Fruit fly (Drosophila melanogaster) whole organism, wandering third instar larva: ENCODE measurements around the gene CG7201.

ENCODE experiments used
- Abd-B ChIP-seq: fragments of >200 bp; optimal IDR thresholded peaks from 2 replicates; lab custom pipeline; 2017; ENCODE audit warnings: missing biosample characterization, missing genetic modification characterization
- CG32264 ChIP-seq: fragments of 200-800 bp; sonication (Bioruptor generic); optimal IDR thresholded peaks from 2 replicates; lab custom pipeline; 2016; ENCODE audit warnings: missing biosample characterization, missing genetic modification characterization
- CrebA ChIP-seq: fragments of 200-800 bp; sonication (Bioruptor generic); optimal IDR thresholded peaks from 2 replicates; lab custom pipeline; 2016; ENCODE audit warnings: missing biosample characterization, mild to moderate bottlenecking, missing genetic modification characterization, borderline replicate concordance
- Dfd ChIP-seq: fragments of >200 bp; optimal IDR thresholded peaks from 2 replicates; lab custom pipeline; 2017; ENCODE audit warnings: missing biosample characterization, missing genetic modification characterization
- Dif ChIP-seq: fragments of 200-275, 200-300 bp; sonication (Bioruptor generic); optimal IDR thresholded peaks from 2 replicates; lab custom pipeline; 2018; ENCODE audit warnings: missing biosample characterization, missing genetic modification characterization; ENCODE audit not compliant: partially characterized antibody
- GATAd ChIP-seq: sonication (Bioruptor generic); optimal IDR thresholded peaks from 2 replicates; lab custom pipeline; 2016; ENCODE audit warnings: missing biosample characterization, missing genetic modification characterization
- HLH106 ChIP-seq: fragments of 200-800 bp; optimal IDR thresholded peaks from 3 replicates; lab custom pipeline; 2019; ENCODE audit warnings: missing biosample characterization, mild to moderate bottlenecking, missing genetic modification characterization, moderate library complexity
- Hnf4 ChIP-seq: fragments of 200-800 bp; sonication (Bioruptor generic); optimal IDR thresholded peaks from 2 replicates; lab custom pipeline; 2016; ENCODE audit warnings: missing biosample characterization, mild to moderate bottlenecking, missing genetic modification characterization
- Hr78 ChIP-seq: fragments of >200 bp; optimal IDR thresholded peaks from 2 replicates; lab custom pipeline; 2017; ENCODE audit warnings: missing biosample characterization, missing genetic modification characterization
- Hr83 ChIP-seq: fragments of 200-300 bp; sonication (Bioruptor generic); optimal IDR thresholded peaks from 2 replicates; lab custom pipeline; 2016; ENCODE audit warnings: missing biosample characterization, mild to moderate bottlenecking, missing genetic modification characterization, moderate library complexity; ENCODE audit not compliant: poor library complexity, severe bottlenecking
- Jra ChIP-seq: sonication (Bioruptor generic); optimal IDR thresholded peaks from 2 replicates; lab custom pipeline; 2016; ENCODE audit warnings: missing biosample characterization, missing genetic modification characterization
- Myc ChIP-seq: fragments of >200 bp; optimal IDR thresholded peaks from 2 replicates; lab custom pipeline; 2017
- N ChIP-seq: fragments of >200 bp; optimal IDR thresholded peaks from 2 replicates; lab custom pipeline; 2018; ENCODE audit warnings: missing biosample characterization, missing external identifiers, missing genetic modification characterization
- OdsH ChIP-seq: fragments of 200-800 bp; sonication (Bioruptor generic); optimal IDR thresholded peaks from 2 replicates; lab custom pipeline; 2016; ENCODE audit warnings: missing biosample characterization, mild to moderate bottlenecking, missing genetic modification characterization
- Rel ChIP-seq, 2 experiments: fragments of 200-800 bp; sonication (Bioruptor generic) in 1 of 2; optimal IDR thresholded peaks; 2 replicates in 1 of 2; 3 replicates in 1 of 2; lab custom pipeline; 2016 to 2019; ENCODE audit warnings: mild to moderate bottlenecking in 2 of 2, missing biosample characterization in 2 of 2, missing genetic modification characterization in 2 of 2, moderate library complexity in 1 of 2
- Sp1 ChIP-seq: fragments of 200-800 bp; sonication (Bioruptor generic); optimal IDR thresholded peaks from 3 replicates; lab custom pipeline; 2019; ENCODE audit warnings: missing biosample characterization, mild to moderate bottlenecking, missing genetic modification characterization, moderate library complexity
- Vsx2 ChIP-seq: fragments of 200-300, 225-300 bp; sonication (Bioruptor generic); optimal IDR thresholded peaks from 2 replicates; lab custom pipeline; 2018; ENCODE audit warnings: missing biosample characterization, missing genetic modification characterization; ENCODE audit not compliant: partially characterized antibody
- br ChIP-seq: fragments of 200-800 bp; sonication (Bioruptor generic); optimal IDR thresholded peaks from 2 replicates; lab custom pipeline; 2016; ENCODE audit warnings: missing biosample characterization, missing genetic modification characterization
- brk ChIP-seq: fragments of 200-800 bp; sonication (Bioruptor generic); optimal IDR thresholded peaks from 2 replicates; lab custom pipeline; 2016; ENCODE audit warnings: missing biosample characterization, mild to moderate bottlenecking, missing genetic modification characterization
- dl ChIP-seq, 2 experiments: fragments of 175-275, 200-275 bp in 1 of 2; fragments of 200-275 bp in 1 of 2; sonication (Bioruptor generic); optimal IDR thresholded peaks; lab custom pipeline; 2018; ENCODE audit warnings: mild to moderate bottlenecking in 2 of 2, missing biosample characterization in 2 of 2, missing genetic modification characterization in 2 of 2, moderate library complexity in 2 of 2; ENCODE audit not compliant: partially characterized antibody in 2 of 2, insufficient read depth in 1 of 2
- dmrt93B ChIP-seq: fragments of 200-800 bp; sonication (Bioruptor generic); optimal IDR thresholded peaks from 2 replicates; lab custom pipeline; 2018; ENCODE audit warnings: missing biosample characterization, mild to moderate bottlenecking, missing genetic modification characterization
- dsf ChIP-seq: sonication (Bioruptor generic); optimal IDR thresholded peaks from 2 replicates; lab custom pipeline; 2016; ENCODE audit warnings: missing biosample characterization, missing genetic modification characterization, borderline replicate concordance
- ey ChIP-seq: fragments of 200-800 bp; sonication (Bioruptor generic); optimal IDR thresholded peaks from 2 replicates; lab custom pipeline; 2016; ENCODE audit warnings: missing biosample characterization, missing genetic modification characterization
- fru ChIP-seq: fragments of 200-800 bp; sonication (Bioruptor generic); optimal IDR thresholded peaks from 3 replicates; lab custom pipeline; 2016; ENCODE audit warnings: missing biosample characterization, mild to moderate bottlenecking, missing genetic modification characterization
- h ChIP-seq: fragments of 200-800 bp; sonication (Bioruptor generic); optimal IDR thresholded peaks from 3 replicates; lab custom pipeline; 2016; ENCODE audit warnings: missing biosample characterization, mild to moderate bottlenecking, missing genetic modification characterization
- lola ChIP-seq: fragments of >200 bp; optimal IDR thresholded peaks from 2 replicates; lab custom pipeline; 2017; ENCODE audit warnings: missing biosample characterization, missing genetic modification characterization
- pan ChIP-seq: fragments of >200 bp; optimal IDR thresholded peaks from 2 replicates; lab custom pipeline; 2017
- psq ChIP-seq: fragments of 200-800 bp; sonication (Bioruptor generic); optimal IDR thresholded peaks from 3 replicates; lab custom pipeline; 2017; ENCODE audit warnings: missing biosample characterization, mild to moderate bottlenecking, missing genetic modification characterization, moderate library complexity
- sv ChIP-seq: fragments of 200-800 bp; sonication (Bioruptor generic); optimal IDR thresholded peaks from 3 replicates; lab custom pipeline; 2016; ENCODE audit warnings: missing biosample characterization, missing genetic modification characterization
- tai ChIP-seq: sonication (Bioruptor generic); optimal IDR thresholded peaks from 2 replicates; lab custom pipeline; 2016; ENCODE audit warnings: missing biosample characterization, missing genetic modification characterization
- usp ChIP-seq: fragments of >200 bp; optimal IDR thresholded peaks from 2 replicates; lab custom pipeline; 2017; ENCODE audit warnings: missing biosample characterization, missing genetic modification characterization
- woc ChIP-seq: sonication (Bioruptor generic); optimal IDR thresholded peaks from 2 replicates; lab custom pipeline; 2016; ENCODE audit warnings: missing biosample characterization, mild to moderate bottlenecking, missing genetic modification characterization

Gene CG7201

dm6 chr3L:8336372-8336771 is 41.2 kb upstream of the CG7201 start, which contains the start of gene Cpr66Cb:
Gene Cpr66Cb (plus strand): TSS chr3L:8336672.
- TF ChIP-seq pan (lab: Kevin White, UChicago): no peak
- TF ChIP-seq OdsH: no peak
- TF ChIP-seq tai: no peak
- TF ChIP-seq woc: no peak
- TF ChIP-seq HLH106 (tag; lab: Kevin White, UChicago): no peak
- TF ChIP-seq dmrt93B (GFP tag; lab: Kevin White, UChicago): no peak
- TF ChIP-seq lola (GFP tag; lab: Kevin White, UChicago): no peak
- no peak for TF ChIP-seq Vsx2 (GFP tag; lab: Kevin White, UChicago)

dm6 chr3L:8334338-8334737 is 39.2 kb upstream of the CG7201 start:
- no peak for TF ChIP-seq usp
- TF ChIP-seq Hnf4 (GFP tag; lab: Kevin White, UChicago): no peak
- no peak for TF ChIP-seq Hr83 (GFP tag; lab: Kevin White, UChicago)
- TF ChIP-seq h: no peak
- TF ChIP-seq brk: no peak
- no peak for TF ChIP-seq Jra
- no peak for TF ChIP-seq sv (GFP tag; lab: Kevin White, UChicago)
- TF ChIP-seq GATAd (GFP tag; lab: Kevin White, UChicago): no peak
- no peak for TF ChIP-seq CrebA (GFP tag; lab: Kevin White, UChicago)
- no peak for TF ChIP-seq HLH106 (tag; lab: Kevin White, UChicago)
- TF ChIP-seq dsf: no peak
- TF ChIP-seq Hr78: no peak
- TF ChIP-seq br: no peak
- TF ChIP-seq fru: no peak
- TF ChIP-seq Dfd (GFP tag; lab: Kevin White, UChicago): no peak
- TF ChIP-seq pan (lab: Kevin White, UChicago): no peak
- TF ChIP-seq Dif (GFP tag; lab: Kevin White, UChicago): no peak

DNA sequence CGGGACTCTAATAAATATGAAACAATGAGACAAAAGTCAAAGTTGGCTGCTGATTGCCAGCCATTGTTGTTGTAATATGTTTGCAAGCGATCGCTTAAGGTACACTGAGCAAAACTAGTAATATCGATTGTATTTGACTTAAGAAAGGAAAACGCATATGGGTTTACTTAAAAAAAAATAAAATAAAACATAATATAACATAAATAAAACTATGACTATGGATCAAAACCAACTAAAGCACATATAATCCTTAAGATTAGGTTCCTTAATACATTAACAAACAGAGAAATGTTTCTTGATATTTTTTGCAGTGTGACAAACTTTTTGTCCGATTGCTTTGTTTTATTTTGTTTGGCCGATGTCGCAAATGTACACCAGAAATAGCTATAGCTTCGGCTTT is 38.4 kb upstream of the CG7201 start:
- TF ChIP-seq dl (GFP tag; optimal IDR thresholded peaks at IDR 0.05; lab: Kevin White, UChicago; ENCODE audit: insufficient read depth in 1 of 2, partially characterized antibody in 2 of 2) (no peak), Dif (GFP tag; lab: Kevin White, UChicago) (no peak)

DNA sequence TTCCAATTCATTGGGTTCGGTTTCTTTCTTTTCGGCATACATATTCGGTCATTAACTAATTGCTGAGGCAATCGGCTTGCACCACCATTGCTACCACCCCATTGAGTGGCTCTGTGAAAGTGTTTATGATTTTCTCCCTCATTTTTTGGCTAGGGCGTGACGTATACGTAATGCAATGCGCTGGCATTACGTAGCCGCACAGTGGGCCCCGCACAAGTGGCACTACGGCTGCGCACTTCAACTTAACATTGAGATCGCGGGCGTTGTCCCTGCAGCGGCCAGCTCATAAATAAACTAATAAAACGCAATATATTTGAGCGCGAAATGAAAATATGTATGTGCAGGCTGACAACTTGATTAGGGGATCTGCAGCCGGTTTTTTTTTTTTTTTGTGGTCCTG is 36.3 kb upstream of the CG7201 start:
- TF ChIP-seq Dfd (GFP tag; lab: Kevin White, UChicago): no peak
- no peak for TF ChIP-seq CG32264
- TF ChIP-seq dmrt93B (GFP tag; lab: Kevin White, UChicago): no peak
- TF ChIP-seq fru: no peak
- TF ChIP-seq Abd-B (GFP tag; lab: Kevin White, UChicago): no peak
- no peak for TF ChIP-seq dsf
- TF ChIP-seq Rel (GFP tag; optimal IDR thresholded peaks at IDR 0.05; lab: Kevin White, UChicago): no peak
- no peak for TF ChIP-seq Rel (tag; optimal IDR thresholded peaks at IDR 0.05; lab: Kevin White, UChicago)
- no peak for TF ChIP-seq Hr78
- no peak for TF ChIP-seq Sp1
- TF ChIP-seq, all 38 proteins: peak for 0

- TF ChIP-seq psq (GFP tag; lab: Kevin White, UChicago): no peak
- TF ChIP-seq tai: no peak
- no peak for TF ChIP-seq Hr83 (GFP tag; lab: Kevin White, UChicago)
- TF ChIP-seq Dif (GFP tag; lab: Kevin White, UChicago): peak; percentile 54
- no peak for TF ChIP-seq Hnf4 (GFP tag; lab: Kevin White, UChicago)
- TF ChIP-seq Myc (lab: Kevin White, UChicago): peak; percentile 96
- peak; percentile 79 for TF ChIP-seq Vsx2 (GFP tag; lab: Kevin White, UChicago)
- no peak for TF ChIP-seq OdsH
- no peak for TF ChIP-seq GATAd (GFP tag; lab: Kevin White, UChicago)
- peak; percentile 89 for TF ChIP-seq N (GFP tag; lab: Kevin White, UChicago)
Observed at dm6 chr3L:8329005-8329404, 33.9 kb upstream of the CG7201 start.

DNA sequence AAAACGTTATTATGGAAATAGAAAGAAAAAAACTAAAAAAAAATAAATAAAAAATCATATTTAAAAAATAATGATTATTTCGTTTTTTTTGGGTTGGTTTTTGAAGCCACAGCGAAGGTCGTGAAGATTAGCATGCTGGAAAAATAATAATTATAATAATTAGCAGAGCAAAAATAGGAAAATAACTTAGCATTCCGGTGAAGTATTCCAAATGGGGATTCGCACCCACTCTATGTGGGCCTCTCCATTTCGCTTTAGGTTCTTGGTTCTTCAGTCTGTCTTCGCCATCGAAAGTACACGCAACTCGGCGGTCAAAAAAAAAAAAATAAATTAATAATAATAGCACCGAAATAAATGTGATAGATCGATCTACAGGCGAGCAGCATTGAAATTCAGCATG is 33.2 kb upstream of the CG7201 start, which contains the start of gene CG34462:
CG34462 (plus strand) TSS at position 301 of the 400 bp plus-strand sequence.
- TF ChIP-seq Abd-B (GFP tag; lab: Kevin White, UChicago): no peak
- TF ChIP-seq Hnf4 (GFP tag; lab: Kevin White, UChicago): no peak
- no peak for TF ChIP-seq Myc (lab: Kevin White, UChicago)
- TF ChIP-seq Dfd (GFP tag; lab: Kevin White, UChicago): no peak
- no peak for TF ChIP-seq OdsH
- no peak for TF ChIP-seq woc
- TF ChIP-seq psq (GFP tag; lab: Kevin White, UChicago): no peak
- TF ChIP-seq br: no peak
- TF ChIP-seq ey (GFP tag; lab: Kevin White, UChicago): no peak
- no peak for TF ChIP-seq dl (GFP tag; optimal IDR thresholded peaks at IDR 0.05; lab: Kevin White, UChicago; ENCODE audit: insufficient read depth in 1 of 2, partially characterized antibody in 2 of 2)
- TF ChIP-seq Vsx2 (GFP tag; lab: Kevin White, UChicago): no peak
- TF ChIP-seq N (GFP tag; lab: Kevin White, UChicago): no peak
- TF ChIP-seq h: no peak
- no peak for TF ChIP-seq brk
- TF ChIP-seq CrebA (GFP tag; lab: Kevin White, UChicago): no peak
- no peak for TF ChIP-seq Hr78
- no peak for TF ChIP-seq fru
- no peak for TF ChIP-seq lola (GFP tag; lab: Kevin White, UChicago)
- no peak for TF ChIP-seq GATAd (GFP tag; lab: Kevin White, UChicago)
- TF ChIP-seq, all 38 proteins: peak for 0
